Worm (Caenorhabditis elegans) whole organism, L1 larva: ENCODE results near the gene nspb-1.

Experiments used
- F16B12.6 ChIP-seq: fragments of 150-350 bp; optimal IDR thresholded peaks from 2 replicates; lab custom pipeline; 2014; ENCODE audit warnings: missing biosample characterization, missing genetic modification characterization
- aha-1 ChIP-seq: fragments of 150-350 bp; optimal IDR thresholded peaks from 2 replicates; lab custom pipeline; 2014; ENCODE audit warnings: missing biosample characterization, missing genetic modification characterization
- alr-1 ChIP-seq: fragments of 200-800 bp; sonication (Bioruptor generic); optimal IDR thresholded peaks from 2 replicates; lab custom pipeline; 2018; ENCODE audit warnings: borderline replicate concordance, mild to moderate bottlenecking, missing genetic modification characterization, missing compliant biosample characterization
- ama-1 ChIP-seq: fragments of 150-350 bp; optimal IDR thresholded peaks from 2 replicates; lab custom pipeline; 2014
- ces-1 ChIP-seq: fragments of 150-350 bp; optimal IDR thresholded peaks from 2 replicates; lab custom pipeline; 2014; ENCODE audit warnings: missing biosample characterization, missing genetic modification reagents, missing genetic modification characterization
- grh-1 ChIP-seq: fragments of 200-800 bp; sonication (Bioruptor generic); IDR thresholded peaks from 2 replicates; pipeline ENCODE4 v1.3.6; 2022; ENCODE audit warnings: missing genetic modification reagents, missing genetic modification characterization, missing compliant biosample characterization
- jun-1 ChIP-seq: fragments of 150-350 bp; optimal IDR thresholded peaks from 2 replicates; lab custom pipeline; 2014; ENCODE audit warnings: missing biosample characterization, missing genetic modification reagents, missing genetic modification characterization
- nhr-28 ChIP-seq: fragments of 150-350 bp; optimal IDR thresholded peaks from 2 replicates; lab custom pipeline; 2014; ENCODE audit warnings: missing biosample characterization, missing genetic modification characterization
- pax-3 ChIP-seq: fragments of 200-800 bp; sonication (Bioruptor generic); optimal IDR thresholded peaks from 2 replicates; lab custom pipeline; 2018; ENCODE audit warnings: mild to moderate bottlenecking, missing genetic modification characterization, moderate library complexity, missing compliant biosample characterization
- pqm-1 ChIP-seq: sonication (generic microtip); optimal IDR thresholded peaks from 3 replicates; lab custom pipeline; 2017; ENCODE audit warnings: missing biosample characterization, missing genetic modification characterization
- sox-4 ChIP-seq: sonication (generic microtip); optimal IDR thresholded peaks from 2 replicates; lab custom pipeline; 2016; ENCODE audit warnings: missing genetic modification characterization, missing compliant biosample characterization
- unc-30 ChIP-seq: sonication (generic microtip); optimal IDR thresholded peaks from 2 replicates; lab custom pipeline; 2017; ENCODE audit warnings: missing biosample characterization, missing genetic modification characterization
- unc-62 ChIP-seq: fragments of 150-350 bp; optimal IDR thresholded peaks from 2 replicates; lab custom pipeline; 2014; ENCODE audit warnings: missing biosample characterization, missing genetic modification reagents, missing genetic modification characterization
- xbp-1 ChIP-seq: sonication (generic microtip); optimal IDR thresholded peaks from 2 replicates; lab custom pipeline; 2016; ENCODE audit warnings: missing genetic modification characterization, missing compliant biosample characterization

- TF ChIP-seq nhr-28 (tag; lab: Kevin White, UChicago) (no peak), jun-1 (no peak), pqm-1 (tag; lab: Kevin White, UChicago) (no peak), aha-1 (no peak), unc-30 (tag; lab: Kevin White, UChicago) (no peak), sox-4 (no peak), pax-3 (tag; lab: Kevin White, UChicago) (no peak), F16B12.6 (tag; lab: Kevin White, UChicago) (no peak), alr-1 (tag; lab: Kevin White, UChicago) (no peak), unc-62 (GFP tag; lab: Kevin White, UChicago) (no peak), ces-1 (GFP tag; lab: Kevin White, UChicago) (no peak), ama-1 (lab: Kevin White, UChicago) (no peak), grh-1 (GFP tag; lab: Robert Waterston, UW) (no peak), xbp-1 (tag; lab: Kevin White, UChicago) (no peak)
Observed at ce11 chrIV:6572238-6572637, 18.7 kb downstream of the nspb-1 start, which contains the start of gene bicd-1.
